Worm (Caenorhabditis elegans): ENCODE data around the gene col-114.
A peak's percentile ranks its signal among the peaks of the same experiment; 100 is the strongest.

DNA sequence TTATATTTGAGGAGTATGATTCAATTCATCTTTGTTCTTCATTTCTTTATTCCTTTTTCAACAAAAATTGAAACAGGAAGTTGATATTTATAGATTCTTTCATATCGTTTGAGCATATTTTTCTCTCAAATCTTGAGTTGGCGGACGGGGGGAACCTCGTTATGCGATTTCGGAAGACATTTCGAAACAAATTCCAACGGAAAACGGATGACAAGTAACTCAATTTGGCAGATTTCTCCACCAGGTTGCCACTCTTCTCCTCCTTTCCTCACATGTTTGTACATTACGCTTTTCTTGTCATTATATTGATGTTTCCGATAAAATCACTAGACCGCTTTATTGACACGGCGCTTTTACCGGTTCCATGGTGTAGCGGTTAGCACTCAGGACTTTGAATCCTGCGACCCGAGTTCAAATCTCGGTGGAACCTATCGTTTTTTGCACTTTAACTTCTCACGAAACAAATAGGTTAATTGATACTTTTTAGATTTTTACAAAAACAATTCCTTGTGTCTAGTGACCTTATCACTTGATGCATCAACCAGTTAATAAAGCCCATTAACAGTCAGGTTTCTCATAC, 28.6 kb upstream of the col-114 start:
- TF ChIP-seq nhr-237 (tag; optimal IDR thresholded peaks at IDR 0.05) (no peak), pha-4 (tag; optimal IDR thresholded peaks at IDR 0.05) (peak; percentile 21), nhr-76 (tag; optimal IDR thresholded peaks at IDR 0.05) (no peak), jun-1 (tag; optimal IDR thresholded peaks at IDR 0.05) (no peak), elt-1 (tag; optimal IDR thresholded peaks at IDR 0.05) (no peak), nhr-77 (tag; optimal IDR thresholded peaks at IDR 0.05) (no peak), aly-2 (tag; optimal IDR thresholded peaks at IDR 0.05) (no peak), ceh-82 (tag; optimal IDR thresholded peaks at IDR 0.05) (no peak), egl-27 (tag; optimal IDR thresholded peaks at IDR 0.05) (no peak), lsy-12 (tag; optimal IDR thresholded peaks at IDR 0.05) (no peak), pqm-1 (tag; optimal IDR thresholded peaks at IDR 0.05) (no peak), unc-39 (tag; optimal IDR thresholded peaks at IDR 0.05) (no peak), ztf-11 (tag; optimal IDR thresholded peaks at IDR 0.05) (no peak), elt-3 (tag; optimal IDR thresholded peaks at IDR 0.05) (no peak)
